Worm (Caenorhabditis elegans) whole organism, mixed stage, embryonic: Measurements from ENCODE around the gene F17C8.7.

Experiments used
- M03D4.4 ChIP-seq: sonication (generic microtip); optimal IDR thresholded peaks from 2 replicates; lab custom pipeline; 2017; ENCODE audit warnings: mild to moderate bottlenecking, missing genetic modification characterization, missing compliant biosample characterization
- bed-3 ChIP-seq: fragments of 200-800 bp; sonication (Bioruptor generic); optimal IDR thresholded peaks from 3 replicates; lab custom pipeline; 2018; ENCODE audit warnings: mild to moderate bottlenecking, missing genetic modification characterization, moderate library complexity, missing compliant biosample characterization
- blmp-1 ChIP-seq: fragments of 150-350 bp; optimal IDR thresholded peaks from 2 replicates; lab custom pipeline; 2014; ENCODE audit warnings: missing biosample characterization, missing genetic modification characterization
- ceh-39 ChIP-seq: fragments of 150-350 bp; optimal IDR thresholded peaks from 2 replicates; lab custom pipeline; 2014; ENCODE audit warnings: missing biosample characterization, missing genetic modification characterization
- ceh-83 ChIP-seq: fragments of 200-800 bp; sonication (Bioruptor generic); optimal IDR thresholded peaks from 2 replicates; lab custom pipeline; 2018; ENCODE audit warnings: mild to moderate bottlenecking, missing genetic modification characterization, missing compliant biosample characterization
- cnd-1 ChIP-seq: fragments of 200-800 bp; sonication (Bioruptor generic); optimal IDR thresholded peaks from 2 replicates; lab custom pipeline; 2018; ENCODE audit warnings: mild to moderate bottlenecking, missing genetic modification characterization, missing compliant biosample characterization
- drap-1 ChIP-seq: fragments of 200-800 bp; sonication (Bioruptor generic); optimal IDR thresholded peaks from 3 replicates; lab custom pipeline; 2018; ENCODE audit warnings: mild to moderate bottlenecking, missing genetic modification characterization, missing compliant biosample characterization
- flh-1 ChIP-seq: fragments of 200-800 bp; sonication (Bioruptor generic); optimal IDR thresholded peaks from 2 replicates; lab custom pipeline; 2018; ENCODE audit warnings: mild to moderate bottlenecking, missing genetic modification characterization, moderate library complexity, missing compliant biosample characterization
- ham-2 ChIP-seq: fragments of 200-800 bp; sonication (Bioruptor generic); optimal IDR thresholded peaks from 2 replicates; lab custom pipeline; 2018; ENCODE audit warnings: mild to moderate bottlenecking, missing genetic modification characterization, missing compliant biosample characterization
- hlh-1 ChIP-seq: fragments of 150-350 bp; optimal IDR thresholded peaks from 2 replicates; lab custom pipeline; 2014; ENCODE audit warnings: missing biosample characterization, missing genetic modification reagents, missing genetic modification characterization
- lin-13 ChIP-seq: fragments of 150-350 bp; optimal IDR thresholded peaks from 2 replicates; lab custom pipeline; 2014; ENCODE audit warnings: missing biosample characterization, missing genetic modification characterization
- lin-32 ChIP-seq: fragments of 200-800 bp; sonication (Bioruptor generic); optimal IDR thresholded peaks from 2 replicates; lab custom pipeline; 2018; ENCODE audit warnings: mild to moderate bottlenecking, missing genetic modification characterization, missing compliant biosample characterization
- mep-1 ChIP-seq: fragments of 150-350 bp; optimal IDR thresholded peaks from 2 replicates; lab custom pipeline; 2017; ENCODE audit warnings: missing biosample characterization, missing genetic modification reagents, missing genetic modification characterization, inconsistent platforms
- mls-2 ChIP-seq: sonication (generic microtip); optimal IDR thresholded peaks from 2 replicates; lab custom pipeline; 2016; ENCODE audit warnings: mild to moderate bottlenecking, missing genetic modification characterization, moderate library complexity, missing compliant biosample characterization
- nhr-12 ChIP-seq: fragments of 150-350 bp; optimal IDR thresholded peaks from 2 replicates; lab custom pipeline; 2014; ENCODE audit warnings: missing biosample characterization, missing genetic modification characterization
- nhr-2 ChIP-seq: fragments of 150-350 bp; optimal IDR thresholded peaks from 2 replicates; lab custom pipeline; 2014; ENCODE audit warnings: missing biosample characterization, missing genetic modification characterization
- nhr-237 ChIP-seq: fragments of 150-350 bp; optimal IDR thresholded peaks from 2 replicates; lab custom pipeline; 2014; ENCODE audit warnings: missing biosample characterization, missing genetic modification characterization
- nhr-28 ChIP-seq: fragments of 150-350 bp; optimal IDR thresholded peaks from 2 replicates; lab custom pipeline; 2014; ENCODE audit warnings: missing biosample characterization, missing genetic modification characterization
- nhr-76 ChIP-seq: sonication (generic microtip); optimal IDR thresholded peaks from 2 replicates; lab custom pipeline; 2017; ENCODE audit warnings: missing biosample characterization, missing genetic modification characterization
- pha-4 ChIP-seq: fragments of 150-350 bp; optimal IDR thresholded peaks from 2 replicates; lab custom pipeline; 2018; ENCODE audit warnings: missing biosample characterization, missing genetic modification reagents, missing genetic modification characterization
- sem-2 ChIP-seq: fragments of 200-800 bp; sonication (Bioruptor generic); optimal IDR thresholded peaks from 2 replicates; lab custom pipeline; 2018; ENCODE audit warnings: mild to moderate bottlenecking, missing genetic modification characterization, missing compliant biosample characterization
- snpc-4 ChIP-seq: fragments of 150-350 bp; optimal IDR thresholded peaks from 2 replicates; lab custom pipeline; 2014; ENCODE audit warnings: missing biosample characterization, missing genetic modification characterization
- tbx-8 ChIP-seq: fragments of 200-800 bp; sonication (Bioruptor generic); optimal IDR thresholded peaks from 2 replicates; lab custom pipeline; 2018; ENCODE audit warnings: mild to moderate bottlenecking, missing genetic modification characterization, moderate library complexity, missing compliant biosample characterization
- unc-120 ChIP-seq: sonication (generic microtip); optimal IDR thresholded peaks from 2 replicates; lab custom pipeline; 2017; ENCODE audit warnings: missing genetic modification characterization, missing compliant biosample characterization; ENCODE audit not compliant: poor library complexity, severe bottlenecking
- unc-62 ChIP-seq: fragments of 150-350 bp; optimal IDR thresholded peaks from 2 replicates; lab custom pipeline; 2014; ENCODE audit warnings: missing biosample characterization, missing genetic modification reagents, missing genetic modification characterization
- zip-8 ChIP-seq: fragments of 150-350 bp; optimal IDR thresholded peaks from 2 replicates; lab custom pipeline; 2014; ENCODE audit warnings: missing biosample characterization, missing genetic modification characterization

The F17C8.7 gene

DNA sequence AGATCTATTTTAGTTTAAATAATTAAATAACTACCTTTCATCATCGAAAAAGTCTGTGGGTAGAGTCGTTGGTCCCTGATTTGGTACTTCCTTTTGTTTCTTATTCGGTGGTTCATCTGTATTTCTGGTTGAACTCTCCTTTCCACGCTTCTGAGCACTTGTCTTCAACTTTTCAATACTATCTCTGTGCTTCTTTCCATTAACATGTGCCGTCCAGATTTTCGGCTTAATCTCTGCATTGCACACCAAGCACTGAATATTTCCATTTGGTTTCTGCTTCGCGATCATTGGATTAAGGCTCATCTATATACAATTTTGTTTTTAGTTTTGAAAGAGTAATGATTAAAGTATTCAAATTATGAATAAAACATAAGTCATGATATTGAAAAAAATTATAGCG lies 35.6 kb upstream of the F17C8.7 start, which contains the start of gene sel-13:
Gene sel-13, minus strand, starts transcription at position 303 of the 400 bp plus-strand sequence.
- TF ChIP-seq nhr-237 (tag; lab: Kevin White, UChicago) (no peak), ham-2 (GFP tag; lab: Kevin White, UChicago) (no peak), drap-1 (GFP tag; lab: Kevin White, UChicago) (no peak), zip-8 (no peak), snpc-4 (tag; lab: Kevin White, UChicago) (no peak), mls-2 (tag; lab: Kevin White, UChicago) (no peak), ceh-39 (tag; lab: Kevin White, UChicago) (no peak), nhr-76 (tag; lab: Kevin White, UChicago) (no peak), hlh-1 (tag; lab: Kevin White, UChicago) (no peak), unc-120 (no peak)

DNA sequence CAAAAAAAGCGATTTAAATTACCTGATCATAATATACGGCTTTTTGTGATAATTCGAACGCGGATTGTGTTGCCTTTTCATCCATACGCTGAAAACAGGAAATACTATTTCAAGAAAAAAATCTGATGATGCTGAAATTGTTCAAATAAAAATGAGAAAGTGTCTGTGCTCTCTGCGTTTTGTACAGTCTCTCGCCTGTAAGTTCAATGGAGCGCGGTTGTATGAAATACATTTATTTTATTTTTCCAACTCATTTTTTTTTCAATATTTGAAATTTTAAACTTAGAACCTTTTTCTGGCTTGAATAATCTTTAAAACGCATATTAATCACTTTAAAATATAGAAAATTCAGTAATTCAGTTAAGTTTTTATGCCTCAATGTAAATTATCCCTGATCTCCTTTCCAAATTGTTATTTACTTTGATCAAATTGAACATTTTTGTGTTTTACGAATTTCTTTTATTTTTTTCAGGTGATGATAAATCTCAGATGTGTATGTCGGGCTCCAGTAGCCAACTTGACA lies 31.6 kb upstream of the F17C8.7 start, which contains the start of the genes clp-2 and mrpl-16:
Gene clp-2, minus strand, starts transcription at position 94 of the 523 bp plus-strand sequence.
Gene mrpl-16, plus strand, starts transcription at position 473 of the 523 bp plus-strand sequence.
- no peak for TF ChIP-seq nhr-76 (tag; lab: Kevin White, UChicago)
- no peak for TF ChIP-seq nhr-2 (tag; lab: Kevin White, UChicago)
- no peak for TF ChIP-seq lin-13 (tag; lab: Kevin White, UChicago)
- TF ChIP-seq zip-8, result no peak
- TF ChIP-seq mls-2 (tag; lab: Kevin White, UChicago), result no peak
- TF ChIP-seq tbx-8 (GFP tag; lab: Kevin White, UChicago), result no peak
- TF ChIP-seq snpc-4 (tag; lab: Kevin White, UChicago), result no peak
- TF ChIP-seq nhr-28, result no peak
- no peak for TF ChIP-seq pha-4 (tag; lab: Kevin White, UChicago)
- TF ChIP-seq flh-1, result no peak
- TF ChIP-seq nhr-237 (tag; lab: Kevin White, UChicago), result no peak

DNA sequence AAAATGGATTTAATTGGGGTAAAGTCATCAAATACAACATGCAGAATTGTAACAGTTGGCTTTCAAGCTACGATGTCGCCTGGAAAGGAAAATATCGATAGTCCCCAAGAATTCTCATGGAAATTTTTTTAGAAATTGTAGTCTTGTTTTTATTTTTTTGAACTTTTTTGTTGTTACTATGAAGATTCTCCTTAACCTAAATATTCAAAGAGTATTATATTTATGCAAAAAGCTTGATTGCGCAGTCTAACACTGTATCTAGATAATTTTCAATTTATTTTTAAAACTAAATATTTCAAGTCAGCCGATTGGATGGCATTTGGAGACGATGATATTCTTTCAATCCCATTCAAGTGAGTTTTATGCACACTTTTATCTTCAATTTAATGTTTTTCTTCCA lies 30.3 kb upstream of the F17C8.7 start, which contains the start of gene pgap-2:
Gene pgap-2, plus strand, starts transcription at position 301 of the 400 bp plus-strand sequence.
- TF ChIP-seq unc-62 (GFP tag; lab: Kevin White, UChicago), result no peak

DNA sequence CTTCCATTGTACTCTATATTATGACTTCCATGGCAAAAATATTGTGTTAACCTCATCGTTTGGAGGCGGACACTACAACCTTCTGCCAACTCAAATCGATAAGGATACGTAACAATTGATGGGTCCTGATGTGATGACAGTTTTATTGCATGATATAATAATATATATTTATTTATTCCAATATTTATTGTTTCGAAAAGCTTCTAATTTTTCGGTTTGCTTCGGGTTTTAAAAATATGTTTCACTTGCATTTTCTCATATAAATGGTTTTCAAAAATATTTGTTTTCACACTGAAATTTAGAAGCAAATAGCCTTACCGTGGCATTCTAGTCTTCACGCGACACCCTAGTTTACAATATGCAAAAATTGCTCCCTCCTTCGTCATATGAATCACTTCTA lies 28.9 kb upstream of the F17C8.7 start, which contains the start of gene T04A8.13:
Gene T04A8.13, plus strand, starts transcription at position 301 of the 400 bp plus-strand sequence.
- no peak for TF ChIP-seq nhr-12 (tag; lab: Kevin White, UChicago)
- no peak for TF ChIP-seq zip-8
- TF ChIP-seq drap-1 (GFP tag; lab: Kevin White, UChicago), result no peak
- no peak for TF ChIP-seq ceh-39 (tag; lab: Kevin White, UChicago)
- TF ChIP-seq mls-2 (tag; lab: Kevin White, UChicago), result no peak
- TF ChIP-seq flh-1, result no peak
- TF ChIP-seq ham-2 (GFP tag; lab: Kevin White, UChicago), result no peak
- no peak for TF ChIP-seq bed-3 (GFP tag; lab: Kevin White, UChicago)
- TF ChIP-seq M03D4.4 (tag; lab: Kevin White, UChicago), result no peak
- no peak for TF ChIP-seq lin-32
- TF ChIP-seq unc-120, result no peak
- TF ChIP-seq cnd-1 (tag; lab: Kevin White, UChicago), result no peak

DNA sequence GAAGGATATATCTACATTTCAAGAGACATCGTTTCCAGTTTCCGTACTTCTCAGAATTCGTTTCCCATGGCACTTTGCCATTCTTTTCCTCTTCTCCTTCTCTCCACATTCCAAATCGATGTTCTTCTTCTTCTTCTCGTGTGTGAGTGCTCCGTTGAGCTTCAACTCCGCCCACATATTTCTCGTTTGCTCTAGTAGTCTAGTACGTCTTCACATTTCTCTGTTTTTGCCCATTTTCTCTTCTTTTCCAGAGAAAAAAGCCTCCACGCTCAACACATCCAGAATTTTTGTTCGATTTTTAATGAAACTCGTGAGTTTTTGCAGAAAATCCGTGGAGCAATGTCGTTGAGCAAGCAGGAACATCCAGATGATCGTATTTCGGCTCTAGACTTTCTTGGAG lies 26.6 kb upstream of the F17C8.7 start, which contains the start of gene T04A8.18:
Gene T04A8.18, plus strand, starts transcription at position 301 of the 400 bp plus-strand sequence.
- TF ChIP-seq nhr-28 (no peak), zip-8 (no peak), blmp-1 (tag; lab: Kevin White, UChicago) (no peak), mep-1 (tag; lab: Kevin White, UChicago) (no peak), nhr-2 (tag; lab: Kevin White, UChicago) (no peak), ceh-83 (GFP tag; lab: Kevin White, UChicago) (no peak), ham-2 (GFP tag; lab: Kevin White, UChicago) (no peak), sem-2 (GFP tag; lab: Kevin White, UChicago) (no peak), flh-1 (no peak), lin-32 (no peak)

DNA sequence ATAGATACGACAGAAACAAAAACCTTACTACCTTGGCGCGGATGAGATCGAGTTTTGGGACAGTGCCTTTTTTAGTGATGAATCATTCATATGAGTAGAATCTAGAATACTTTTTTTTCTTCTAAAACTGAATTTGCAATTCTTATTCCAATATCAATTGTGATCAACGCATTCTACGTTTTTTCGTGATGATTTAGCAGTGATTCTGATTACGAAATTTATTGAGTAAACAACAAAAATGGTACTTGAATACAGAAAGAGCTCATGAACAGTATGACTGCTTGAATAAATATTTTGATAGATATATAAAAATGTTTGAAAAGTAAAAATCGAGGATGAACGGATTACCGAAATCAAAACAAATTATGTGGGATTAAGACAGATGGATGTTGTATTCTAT lies 20.5 kb upstream of the F17C8.7 start, which contains the start of gene him-18:
Gene him-18, minus strand, starts transcription at position 101 of the 400 bp plus-strand sequence.
- TF ChIP-seq ceh-83 (GFP tag; lab: Kevin White, UChicago), result no peak
- no peak for TF ChIP-seq bed-3 (GFP tag; lab: Kevin White, UChicago)
- no peak for TF ChIP-seq nhr-28
- TF ChIP-seq pha-4 (tag; lab: Kevin White, UChicago), result no peak
- TF ChIP-seq ham-2 (GFP tag; lab: Kevin White, UChicago), result no peak
- TF ChIP-seq, all 35 proteins: peak for 0
